Worm (Caenorhabditis elegans) whole organism, mixed stage, embryonic: ENCODE data around the gene tig-3.

Source experiments
- drap-1 ChIP-seq: fragments of 200-800 bp; sonication (Bioruptor generic); optimal IDR thresholded peaks from 3 replicates; lab custom pipeline; 2018; ENCODE audit warnings: mild to moderate bottlenecking, missing genetic modification characterization, missing compliant biosample characterization
- lsy-2 ChIP-seq: fragments of 150-350 bp; optimal IDR thresholded peaks from 2 replicates; lab custom pipeline; 2014; ENCODE audit warnings: missing biosample characterization, missing genetic modification characterization
- mep-1 ChIP-seq: fragments of 150-350 bp; optimal IDR thresholded peaks from 2 replicates; lab custom pipeline; 2017; ENCODE audit warnings: missing biosample characterization, missing genetic modification reagents, missing genetic modification characterization, inconsistent platforms
- nhr-2 ChIP-seq: fragments of 150-350 bp; optimal IDR thresholded peaks from 2 replicates; lab custom pipeline; 2014; ENCODE audit warnings: missing biosample characterization, missing genetic modification characterization
- unc-39 ChIP-seq: fragments of 150-350 bp; optimal IDR thresholded peaks from 2 replicates; lab custom pipeline; 2014; ENCODE audit warnings: missing biosample characterization, missing genetic modification characterization
- unc-62 ChIP-seq: fragments of 150-350 bp; optimal IDR thresholded peaks from 2 replicates; lab custom pipeline; 2014; ENCODE audit warnings: missing biosample characterization, missing genetic modification reagents, missing genetic modification characterization

DNA sequence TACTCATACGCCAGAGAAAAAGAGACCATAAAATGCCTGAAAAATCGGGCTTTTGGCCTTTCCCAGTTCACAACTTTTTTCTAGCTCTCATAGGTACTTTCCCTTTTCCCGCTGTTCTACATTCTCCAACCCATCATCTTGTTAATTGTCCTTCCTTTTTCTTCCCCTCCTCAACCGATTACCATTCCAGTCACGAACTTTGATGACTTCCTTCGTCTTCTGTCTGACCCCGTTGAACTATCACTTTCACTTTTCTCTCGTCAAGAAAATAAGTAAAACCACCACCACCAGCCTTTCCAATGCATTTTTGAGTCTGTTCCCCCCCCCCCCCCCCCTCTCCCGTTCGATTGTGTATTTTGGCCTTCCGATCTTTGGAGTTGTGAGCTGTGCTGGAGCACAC, 9.0 kb upstream of the tig-3 start:
- TF ChIP-seq nhr-2 (no peak), lsy-2 (no peak), mep-1 (tag; lab: Kevin White, UChicago) (no peak), unc-62 (GFP tag; lab: Kevin White, UChicago) (no peak), unc-39 (tag; lab: Kevin White, UChicago) (no peak), drap-1 (no peak)
